Worm (Caenorhabditis elegans) whole organism, late embryonic: ENCODE measurements around the gene anat-1.

Experiments
- ets-4 ChIP-seq: sonication (generic microtip); optimal IDR thresholded peaks from 2 replicates; lab custom pipeline; 2016; ENCODE audit warnings: missing genetic modification characterization, missing compliant biosample characterization
- hlh-13 ChIP-seq: fragments of 200-800 bp; sonication (Bioruptor generic); optimal IDR thresholded peaks from 2 replicates; lab custom pipeline; 2018; ENCODE audit warnings: mild to moderate bottlenecking, missing genetic modification characterization, missing compliant biosample characterization
- hlh-30 ChIP-seq: sonication (generic microtip); optimal IDR thresholded peaks from 2 replicates; lab custom pipeline; 2017; ENCODE audit warnings: antibody characterized with exemption, missing genetic modification characterization, missing compliant biosample characterization; ENCODE audit not compliant: insufficient read depth
- nhr-11 ChIP-seq: fragments of 150-350 bp; optimal IDR thresholded peaks from 2 replicates; lab custom pipeline; 2014; ENCODE audit warnings: missing biosample characterization, missing genetic modification characterization

ce11 chrIV:6792380-6793309 lies 22.0 kb downstream of the anat-1 start:
- TF ChIP-seq hlh-30 (no peak), ets-4 (no peak), nhr-11 (tag; lab: Kevin White, UChicago) (no peak), hlh-13 (no peak)
